Worm (Caenorhabditis elegans) whole organism, young adult: ENCODE results near the gene acy-4.

Experiments used
- B0261.1 ChIP-seq: sonication (generic microtip); optimal IDR thresholded peaks from 2 replicates; lab custom pipeline; 2016; ENCODE audit warnings: mild to moderate bottlenecking, missing genetic modification characterization, moderate library complexity, missing compliant biosample characterization
- C06A6.2 ChIP-seq: fragments of 200-800 bp; sonication (Bioruptor generic); conservative IDR thresholded peaks from 2 replicates; pipeline ENCODE4 v1.3.6; 2022; ENCODE audit warnings: missing genetic modification characterization, missing compliant biosample characterization
- F49E8.2 ChIP-seq: sonication (generic microtip); optimal IDR thresholded peaks from 3 replicates; lab custom pipeline; 2017; ENCODE audit warnings: missing genetic modification characterization, mild to moderate bottlenecking, missing compliant biosample characterization, antibody characterized with exemption, moderate library complexity; ENCODE audit not compliant: insufficient read depth
- K11D2.4 ChIP-seq: fragments of 200-800 bp; sonication (Bioruptor generic); IDR thresholded peaks from 2 replicates; pipeline ENCODE4 v1.3.6; 2022; ENCODE audit warnings: missing genetic modification reagents, missing genetic modification characterization, missing compliant biosample characterization
- K12H6.12 ChIP-seq: fragments of 200-800 bp; sonication (Bioruptor generic); optimal IDR thresholded peaks from 2 replicates; lab custom pipeline; 2018; ENCODE audit warnings: mild to moderate bottlenecking, missing genetic modification characterization, missing compliant biosample characterization
- Y53G8AR.9 ChIP-seq: fragments of 200-800 bp; sonication (Bioruptor generic); conservative IDR thresholded peaks from 2 replicates; pipeline ENCODE4 v1.3.6; 2022; ENCODE audit warnings: missing genetic modification reagents, missing genetic modification characterization, missing compliant biosample characterization
- Y56A3A.18 ChIP-seq: fragments of 200-800 bp; sonication (Bioruptor generic); IDR thresholded peaks from 2 replicates; pipeline ENCODE4 v1.3.6; 2022; ENCODE audit warnings: missing genetic modification reagents, missing genetic modification characterization, missing compliant biosample characterization
- ZK185.1 ChIP-seq: sonication (generic microtip); optimal IDR thresholded peaks from 2 replicates; lab custom pipeline; 2016; ENCODE audit warnings: mild to moderate bottlenecking, missing genetic modification characterization, missing compliant biosample characterization; ENCODE audit not compliant: poor library complexity, severe bottlenecking
- ama-1 ChIP-seq, 3 experiments: fragments of 150-350 bp in 1 of 3; sonication (generic microtip) in 2 of 3; optimal IDR thresholded peaks; 2 replicates each; lab custom pipeline; 2014 to 2018; ENCODE audit warnings: missing biosample characterization in 2 of 3, missing genetic modification characterization in 2 of 3, missing genetic modification reagents in 2 of 3
- atf-7 ChIP-seq: sonication (generic microtip); optimal IDR thresholded peaks from 2 replicates; lab custom pipeline; 2017; ENCODE audit warnings: mild to moderate bottlenecking, missing genetic modification characterization, missing compliant biosample characterization
- attf-6 ChIP-seq: fragments of 200-800 bp; sonication (Bioruptor generic); IDR thresholded peaks from 2 replicates; pipeline ENCODE4 v1.3.6; 2022; ENCODE audit warnings: missing genetic modification reagents, missing genetic modification characterization, missing compliant biosample characterization
- cebp-1 ChIP-seq, 2 experiments: fragments of 200-800 bp in 1 of 2; sonication (Bioruptor generic) in 1 of 2; sonication (generic microtip) in 1 of 2; IDR thresholded peaks in 1 of 2; optimal IDR thresholded peaks in 1 of 2; 2 replicates each; pipeline versions ENCODE4 v1.3.6 to Lab custom; 2017 to 2022; ENCODE audit warnings: missing compliant biosample characterization in 2 of 2, missing genetic modification characterization in 2 of 2, mild to moderate bottlenecking in 1 of 2, missing genetic modification reagents in 1 of 2, moderate library complexity in 1 of 2
- ceh-100 ChIP-seq: fragments of 200-800 bp; sonication (Bioruptor generic); IDR thresholded peaks from 2 replicates; pipeline ENCODE4 v1.3.6; 2022; ENCODE audit warnings: missing genetic modification reagents, missing genetic modification characterization, missing compliant biosample characterization
- ceh-58 ChIP-seq: fragments of 200-800 bp; sonication (Bioruptor generic); IDR thresholded peaks from 2 replicates; pipeline ENCODE4 v1.3.6; 2022; ENCODE audit warnings: missing genetic modification characterization, missing compliant biosample characterization
- dox-1 ChIP-seq: fragments of 200-800 bp; sonication (Bioruptor generic); IDR thresholded peaks from 2 replicates; pipeline ENCODE4 v1.3.6; 2022; ENCODE audit warnings: missing genetic modification reagents, missing genetic modification characterization, missing compliant biosample characterization
- ets-4 ChIP-seq: fragments of 200-800 bp; sonication (Bioruptor generic); optimal IDR thresholded peaks from 2 replicates; lab custom pipeline; 2018; ENCODE audit warnings: mild to moderate bottlenecking, missing genetic modification characterization, missing compliant biosample characterization
- gei-17 ChIP-seq: fragments of 200-800 bp; sonication (Bioruptor generic); optimal IDR thresholded peaks from 2 replicates; lab custom pipeline; 2018; ENCODE audit warnings: mild to moderate bottlenecking, missing genetic modification characterization, missing compliant biosample characterization
- hlh-12 ChIP-seq: sonication (generic microtip); optimal IDR thresholded peaks from 2 replicates; lab custom pipeline; 2016; ENCODE audit warnings: missing genetic modification characterization, missing compliant biosample characterization
- hmg-1.2 ChIP-seq: fragments of 200-800 bp; sonication (Bioruptor generic); IDR thresholded peaks from 2 replicates; pipeline ENCODE4 v1.3.6; 2022; ENCODE audit warnings: missing genetic modification reagents, missing genetic modification characterization, missing compliant biosample characterization
- hrde-1 ChIP-seq: sonication (generic microtip); optimal IDR thresholded peaks from 2 replicates; lab custom pipeline; 2016; ENCODE audit warnings: missing genetic modification characterization, mild to moderate bottlenecking, missing compliant biosample characterization, moderate library complexity, missing genotype, missing genetic modification reagents, borderline replicate concordance
- let-526 ChIP-seq: fragments of 200-800 bp; sonication (Bioruptor generic); IDR thresholded peaks from 2 replicates; pipeline ENCODE4 v1.3.6; 2022; ENCODE audit warnings: missing genetic modification reagents, missing genetic modification characterization, missing compliant biosample characterization
- lin-40 ChIP-seq: sonication (generic microtip); optimal IDR thresholded peaks from 2 replicates; lab custom pipeline; 2016; ENCODE audit warnings: missing genetic modification characterization, mild to moderate bottlenecking, missing compliant biosample characterization, missing genotype, missing genetic modification reagents
- lir-1 ChIP-seq: fragments of 200-800 bp; sonication (Bioruptor generic); conservative IDR thresholded peaks from 2 replicates; pipeline ENCODE4 v1.3.6; 2022; ENCODE audit warnings: missing genetic modification reagents, missing genetic modification characterization, missing compliant biosample characterization
- lsl-1 ChIP-seq: fragments of 200-800 bp; sonication (Bioruptor generic); optimal IDR thresholded peaks from 2 replicates; lab custom pipeline; 2018; ENCODE audit warnings: mild to moderate bottlenecking, missing genetic modification characterization, moderate library complexity, missing compliant biosample characterization
- madf-10 ChIP-seq: sonication (generic microtip); optimal IDR thresholded peaks from 2 replicates; lab custom pipeline; 2016; ENCODE audit warnings: mild to moderate bottlenecking, missing genetic modification characterization, missing compliant biosample characterization
- mcd-1 ChIP-seq: fragments of 200-800 bp; sonication (Bioruptor generic); IDR thresholded peaks from 2 replicates; pipeline ENCODE4 v1.3.6; 2022; ENCODE audit warnings: missing genetic modification reagents, missing genetic modification characterization, missing compliant biosample characterization
- mxl-1 ChIP-seq: sonication (generic microtip); optimal IDR thresholded peaks from 2 replicates; lab custom pipeline; 2016; ENCODE audit warnings: missing genetic modification characterization, missing compliant biosample characterization
- nfyb-1 ChIP-seq: fragments of 200-800 bp; sonication (Bioruptor generic); IDR thresholded peaks from 2 replicates; pipeline ENCODE4 v1.3.6; 2022; ENCODE audit warnings: missing genetic modification reagents, missing genetic modification characterization, missing compliant biosample characterization
- nhr-80 ChIP-seq: sonication (generic microtip); optimal IDR thresholded peaks from 2 replicates; lab custom pipeline; 2016; ENCODE audit warnings: missing genetic modification characterization, missing compliant biosample characterization
- pbrm-1 ChIP-seq: fragments of 200-800 bp; sonication (Bioruptor generic); IDR thresholded peaks from 2 replicates; pipeline ENCODE4 v1.3.6; 2022; ENCODE audit warnings: missing genetic modification reagents, missing genetic modification characterization, missing compliant biosample characterization
- sdz-38 ChIP-seq: sonication (generic microtip); optimal IDR thresholded peaks from 2 replicates; lab custom pipeline; 2016; ENCODE audit warnings: missing genotype, missing genetic modification characterization, missing compliant biosample characterization
- snpc-4 ChIP-seq, 5 experiments: fragments of 150-350 bp in 1 of 5; sonication (generic microtip) in 4 of 5; optimal IDR thresholded peaks; 2 replicates each; lab custom pipeline; 2014 to 2018; ENCODE audit warnings: missing genetic modification characterization in 5 of 5, missing biosample characterization in 3 of 5, antibody characterized with exemption in 2 of 5, mild to moderate bottlenecking in 2 of 5, missing compliant biosample characterization in 2 of 5, missing genotype in 2 of 5, moderate library complexity in 2 of 5, missing genetic modification reagents in 1 of 5
- tbp1 ChIP-seq: fragments of 200-800 bp; sonication (Bioruptor generic); optimal IDR thresholded peaks from 2 replicates; lab custom pipeline; 2018; ENCODE audit warnings: mild to moderate bottlenecking, missing genetic modification characterization, missing compliant biosample characterization
- zfh-2 ChIP-seq: fragments of 200-800 bp; sonication (Bioruptor generic); conservative IDR thresholded peaks from 2 replicates; pipeline ENCODE4 v1.3.6; 2022; ENCODE audit warnings: missing genetic modification reagents, missing genetic modification characterization, missing compliant biosample characterization
- ztf-18 ChIP-seq: sonication (generic microtip); optimal IDR thresholded peaks from 2 replicates; lab custom pipeline; 2016; ENCODE audit warnings: missing genotype, mild to moderate bottlenecking, missing genetic modification characterization, missing compliant biosample characterization
- ztf-26 ChIP-seq: sonication (generic microtip); optimal IDR thresholded peaks from 2 replicates; lab custom pipeline; 2017; ENCODE audit warnings: missing genetic modification characterization, missing compliant biosample characterization
- ztf-28 ChIP-seq: fragments of 200-800 bp; sonication (Bioruptor generic); IDR thresholded peaks from 2 replicates; pipeline ENCODE4 v1.3.6; 2022; ENCODE audit warnings: missing genetic modification reagents, missing genetic modification characterization, missing compliant biosample characterization

acy-4 gene

DNA sequence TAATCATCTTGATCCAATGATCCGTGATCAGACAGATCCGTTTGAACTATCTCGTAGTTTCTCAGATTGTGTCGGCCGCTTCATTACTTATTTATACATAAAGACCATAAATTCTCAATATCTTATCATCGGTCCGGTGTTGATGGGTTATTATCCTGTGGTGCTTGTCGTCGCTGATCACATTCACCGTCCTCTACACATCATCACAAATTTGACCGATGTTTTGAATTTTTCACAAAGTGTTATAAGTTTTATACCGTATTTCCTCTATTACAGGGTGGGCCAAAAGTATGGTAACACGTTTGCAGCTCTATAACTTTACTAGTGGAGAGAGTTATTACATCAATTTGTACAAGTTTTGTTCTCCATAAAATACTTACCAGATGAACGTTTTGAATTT is 42.7 kb downstream of the acy-4 start (continued):
- TF ChIP-seq ztf-18 (tag; lab: Kevin White, UChicago) (peak; percentile 38), F49E8.2 (peak; percentile 25), sdz-38 (tag; lab: Kevin White, UChicago) (no peak), madf-10 (tag; lab: Kevin White, UChicago) (no peak), hlh-12 (no peak), hmg-1.2 (GFP tag; lab: Robert Waterston, UW) (peak; percentile 39), ceh-58 (GFP tag; lab: Robert Waterston, UW) (no peak), ets-4 (GFP tag; lab: Kevin White, UChicago) (no peak), ama-1 (optimal IDR thresholded peaks at IDR 0.05; lab: Kevin White, UChicago) (no peak), ama-1 (GFP tag; optimal IDR thresholded peaks at IDR 0.05; lab: Kevin White, UChicago) (no peak), attf-6 (GFP tag; lab: Robert Waterston, UW) (0 out of 2 replicates have a peak, but pooled peaks have one; percentile 51), let-526 (no peak), ztf-26 (tag; lab: Kevin White, UChicago) (no peak), hrde-1 (no peak)
- TF ChIP-seq, all 124 proteins: peak for 29

ce11 chrV:5587042-5587441 is 43.6 kb downstream of the acy-4 start:
- TF ChIP-seq ZK185.1 (tag; lab: Kevin White, UChicago) = peak; percentile 14
- peak; percentile 62 for TF ChIP-seq lin-40
- TF ChIP-seq lir-1 = no peak
- TF ChIP-seq Y53G8AR.9 (GFP tag; lab: Robert Waterston, UW) = no peak
- TF ChIP-seq nfyb-1 (GFP tag; lab: Robert Waterston, UW) = peak; percentile 71
- TF ChIP-seq cebp-1 (GFP tag; IDR thresholded peaks at IDR 0.05; lab: Robert Waterston, UW) = peak; percentile 71; the same call in 1 of the 2 replicates
- TF ChIP-seq cebp-1 (tag; optimal IDR thresholded peaks at IDR 0.05; lab: Kevin White, UChicago) = peak; percentile 95
- peak; percentile 53 for TF ChIP-seq tbp1 (GFP tag; lab: Kevin White, UChicago)
- TF ChIP-seq ztf-28 (GFP tag; lab: Robert Waterston, UW) = no peak
- no peak; the same call in 1 of the 2 replicates for TF ChIP-seq mcd-1 (GFP tag; lab: Robert Waterston, UW)
- TF ChIP-seq zfh-2 (GFP tag; lab: Robert Waterston, UW) = 0 out of 2 replicates have a peak, but pooled peaks have one; percentile 9
- TF ChIP-seq snpc-4 (GFP tag; optimal IDR thresholded peaks at IDR 0.05; lab: Kevin White, UChicago) = peak; percentile 81
- peak; percentile 86 to 98 (median 96) for TF ChIP-seq snpc-4 (tag; optimal IDR thresholded peaks at IDR 0.05; lab: Kevin White, UChicago)
- TF ChIP-seq dox-1 (GFP tag; lab: Robert Waterston, UW) = 0 out of 2 replicates have a peak, but pooled peaks have one; percentile 24
- TF ChIP-seq ceh-58 (GFP tag; lab: Robert Waterston, UW) = no peak
- peak; percentile 75 for TF ChIP-seq ztf-26 (tag; lab: Kevin White, UChicago)
- no peak for TF ChIP-seq nhr-80 (tag; lab: Kevin White, UChicago)
- no peak for TF ChIP-seq K11D2.4
- TF ChIP-seq atf-7 = peak; percentile 7
- peak; percentile 67 for TF ChIP-seq C06A6.2 (GFP tag; lab: Robert Waterston, UW)
- no peak for TF ChIP-seq lsl-1 (GFP tag; lab: Kevin White, UChicago)
- peak; percentile 46 for TF ChIP-seq B0261.1
- no peak for TF ChIP-seq K12H6.12 (tag; lab: Kevin White, UChicago)
- TF ChIP-seq ceh-100 (GFP tag; lab: Robert Waterston, UW) = no peak
- no peak for TF ChIP-seq pbrm-1 (GFP tag; lab: Robert Waterston, UW)
- TF ChIP-seq mxl-1 (tag; lab: Kevin White, UChicago) = no peak
- TF ChIP-seq hmg-1.2 (GFP tag; lab: Robert Waterston, UW) = no peak; the same call in 1 of the 2 replicates
- TF ChIP-seq Y56A3A.18 = no peak
- TF ChIP-seq gei-17 (GFP tag; lab: Kevin White, UChicago) = peak; percentile 54
